Worm (Caenorhabditis elegans) whole organism, early embryonic: Measurements from ENCODE around the gene F11A5.13.

ENCODE experiments used
- B0310.2 ChIP-seq: sonication (generic microtip); optimal IDR thresholded peaks from 2 replicates; lab custom pipeline; 2016; ENCODE audit warnings: mild to moderate bottlenecking, missing genetic modification characterization, missing compliant biosample characterization
- F13C5.2 ChIP-seq: sonication (generic microtip); optimal IDR thresholded peaks from 2 replicates; lab custom pipeline; 2017; ENCODE audit warnings: mild to moderate bottlenecking, missing genetic modification characterization, inconsistent platforms, missing compliant biosample characterization
- aly-1 ChIP-seq: sonication (generic microtip); optimal IDR thresholded peaks from 2 replicates; lab custom pipeline; 2016; ENCODE audit warnings: missing genetic modification characterization, missing compliant biosample characterization
- ama-1 ChIP-seq: fragments of 150-350 bp; optimal IDR thresholded peaks from 2 replicates; lab custom pipeline; 2014
- ceh-13 ChIP-seq: fragments of 200-800 bp; sonication (Bioruptor generic); optimal IDR thresholded peaks from 2 replicates; lab custom pipeline; 2018; ENCODE audit warnings: mild to moderate bottlenecking, missing genetic modification characterization, missing compliant biosample characterization
- ceh-36 ChIP-seq: sonication (generic microtip); optimal IDR thresholded peaks from 2 replicates; lab custom pipeline; 2016; ENCODE audit warnings: missing genetic modification characterization, inconsistent platforms, missing compliant biosample characterization
- ets-7 ChIP-seq: sonication (generic microtip); optimal IDR thresholded peaks from 2 replicates; lab custom pipeline; 2016; ENCODE audit warnings: missing genotype, missing genetic modification characterization, missing compliant biosample characterization
- flt-1 ChIP-seq: fragments of 200-800 bp; sonication (Bioruptor generic); IDR thresholded peaks from 2 replicates; pipeline ENCODE4 v1.3.6; 2022; ENCODE audit warnings: missing genetic modification characterization, missing compliant biosample characterization
- hmbx-1 ChIP-seq: sonication (generic microtip); optimal IDR thresholded peaks from 2 replicates; lab custom pipeline; 2016; ENCODE audit warnings: mild to moderate bottlenecking, missing genetic modification characterization, missing compliant biosample characterization
- hmg-4 ChIP-seq: fragments of 200-800 bp; sonication (Bioruptor generic); optimal IDR thresholded peaks from 2 replicates; lab custom pipeline; 2018; ENCODE audit warnings: mild to moderate bottlenecking, missing genetic modification characterization, missing compliant biosample characterization
- hnd-1 ChIP-seq: sonication (generic microtip); optimal IDR thresholded peaks from 2 replicates; lab custom pipeline; 2016; ENCODE audit warnings: missing genetic modification characterization, missing compliant biosample characterization
- pes-1 ChIP-seq: fragments of 200-800 bp; sonication (Bioruptor generic); IDR thresholded peaks from 2 replicates; pipeline ENCODE4 v1.3.6; 2022; ENCODE audit warnings: missing genetic modification reagents, missing genetic modification characterization, missing compliant biosample characterization
- scrt-1 ChIP-seq: fragments of 200-800 bp; sonication (Bioruptor generic); IDR thresholded peaks from 2 replicates; pipeline ENCODE4 v1.3.6; 2022; ENCODE audit warnings: missing genetic modification characterization, missing compliant biosample characterization
- sea-1 ChIP-seq: fragments of 200-800 bp; sonication (Bioruptor generic); conservative IDR thresholded peaks from 2 replicates; pipeline ENCODE4 v1.3.6; 2022; ENCODE audit warnings: missing genetic modification characterization, missing compliant biosample characterization
- tbx-11 ChIP-seq: fragments of 200-800 bp; sonication (Bioruptor generic); IDR thresholded peaks from 2 replicates; pipeline ENCODE4 v1.3.6; 2022; ENCODE audit warnings: missing genetic modification characterization, missing compliant biosample characterization
- tbx-37 ChIP-seq: fragments of 200-800 bp; sonication (Bioruptor generic); conservative IDR thresholded peaks from 2 replicates; pipeline ENCODE4 v1.3.6; 2022; ENCODE audit warnings: missing genetic modification reagents, missing genetic modification characterization, missing compliant biosample characterization
- tra-4 ChIP-seq: sonication (generic microtip); optimal IDR thresholded peaks from 2 replicates; lab custom pipeline; 2017; ENCODE audit warnings: missing genetic modification characterization, missing compliant biosample characterization

F11A5.13 gene

ce11 chrV:16202618-16203017 lies 23.9 kb downstream of the F11A5.13 start, which contains the start of gene F11A5.18:
TSS of gene F11A5.18 (plus strand) at chrV:16202918.
- TF ChIP-seq ama-1 (lab: Kevin White, UChicago) (no peak), ceh-13 (GFP tag; lab: Kevin White, UChicago) (no peak), aly-1 (no peak), scrt-1 (GFP tag; lab: Robert Waterston, UW) (no peak), pes-1 (GFP tag; lab: Robert Waterston, UW) (no peak), hmbx-1 (no peak), F13C5.2 (no peak), sea-1 (GFP tag; lab: Robert Waterston, UW) (no peak)

ce11 chrV:16201730-16202129 lies 24.8 kb downstream of the F11A5.13 start, which contains the start of gene F11A5.17:
TSS of gene F11A5.17 (plus strand) at chrV:16202030.
- TF ChIP-seq aly-1: no peak
- TF ChIP-seq pes-1 (GFP tag; lab: Robert Waterston, UW): no peak
- no peak for TF ChIP-seq tbx-37 (GFP tag; lab: Robert Waterston, UW)
- TF ChIP-seq tbx-11 (GFP tag; lab: Robert Waterston, UW): no peak
- no peak for TF ChIP-seq B0310.2 (tag; lab: Kevin White, UChicago)
- no peak for TF ChIP-seq hmg-4
- no peak for TF ChIP-seq scrt-1 (GFP tag; lab: Robert Waterston, UW)

ce11 chrV:16198016-16198415 lies 28.5 kb downstream of the F11A5.13 start, which contains the start of gene F11A5.5:
TSS of gene F11A5.5 (plus strand) at chrV:16198316.
- TF ChIP-seq tbx-11 (GFP tag; lab: Robert Waterston, UW) (no peak), ceh-36 (no peak), ceh-13 (GFP tag; lab: Kevin White, UChicago) (no peak), scrt-1 (GFP tag; lab: Robert Waterston, UW) (no peak), aly-1 (no peak), B0310.2 (tag; lab: Kevin White, UChicago) (no peak), ama-1 (lab: Kevin White, UChicago) (no peak), hnd-1 (tag; lab: Kevin White, UChicago) (no peak), hmbx-1 (no peak), tra-4 (tag; lab: Kevin White, UChicago) (no peak), hmg-4 (no peak), ets-7 (no peak), flt-1 (GFP tag; lab: Robert Waterston, UW) (no peak), F13C5.2 (no peak), sea-1 (GFP tag; lab: Robert Waterston, UW) (no peak), tbx-37 (GFP tag; lab: Robert Waterston, UW) (no peak), pes-1 (GFP tag; lab: Robert Waterston, UW) (no peak)

ce11 chrV:16195379-16195778 lies 31.1 kb downstream of the F11A5.13 start, which contains the start of gene rabr-3:
TSS of gene rabr-3 (plus strand) at chrV:16195679.
- TF ChIP-seq F13C5.2 (no peak), B0310.2 (tag; lab: Kevin White, UChicago) (no peak), tra-4 (tag; lab: Kevin White, UChicago) (no peak), tbx-37 (GFP tag; lab: Robert Waterston, UW) (no peak), flt-1 (GFP tag; lab: Robert Waterston, UW) (no peak), tbx-11 (GFP tag; lab: Robert Waterston, UW) (no peak), sea-1 (GFP tag; lab: Robert Waterston, UW) (no peak), hnd-1 (tag; lab: Kevin White, UChicago) (no peak), ama-1 (lab: Kevin White, UChicago) (no peak), pes-1 (GFP tag; lab: Robert Waterston, UW) (no peak), scrt-1 (GFP tag; lab: Robert Waterston, UW) (no peak), hmg-4 (no peak), hmbx-1 (no peak), aly-1 (no peak), ets-7 (no peak), ceh-13 (GFP tag; lab: Kevin White, UChicago) (no peak)

- no peak for TF ChIP-seq hnd-1 (tag; lab: Kevin White, UChicago)
- no peak for TF ChIP-seq tra-4 (tag; lab: Kevin White, UChicago)
- TF ChIP-seq B0310.2 (tag; lab: Kevin White, UChicago): no peak
- TF ChIP-seq flt-1 (GFP tag; lab: Robert Waterston, UW): no peak
- TF ChIP-seq pes-1 (GFP tag; lab: Robert Waterston, UW): no peak
- TF ChIP-seq ceh-13 (GFP tag; lab: Kevin White, UChicago): no peak
- TF ChIP-seq ama-1 (lab: Kevin White, UChicago): no peak
- TF ChIP-seq ceh-36: no peak
- no peak for TF ChIP-seq scrt-1 (GFP tag; lab: Robert Waterston, UW)
- TF ChIP-seq ets-7: no peak
- TF ChIP-seq hmg-4: no peak
- TF ChIP-seq tbx-37 (GFP tag; lab: Robert Waterston, UW): no peak
- no peak for TF ChIP-seq sea-1 (GFP tag; lab: Robert Waterston, UW)
- no peak for TF ChIP-seq aly-1
Measured at ce11 chrV:16194639-16195038, 31.8 kb downstream of the F11A5.13 start, which contains the start of gene rabr-4. TSS of gene rabr-4 (plus strand) at chrV:16194939.

ce11 chrV:16192114-16192513 lies 34.4 kb downstream of the F11A5.13 start, which contains the start of gene srh-279:
TSS of gene srh-279 (plus strand) at chrV:16192414.
- TF ChIP-seq hnd-1 (tag; lab: Kevin White, UChicago): no peak
- no peak for TF ChIP-seq tbx-37 (GFP tag; lab: Robert Waterston, UW)
- TF ChIP-seq ceh-36: no peak
- TF ChIP-seq tra-4 (tag; lab: Kevin White, UChicago): no peak
- TF ChIP-seq hmbx-1: no peak
- TF ChIP-seq F13C5.2: no peak
- no peak for TF ChIP-seq B0310.2 (tag; lab: Kevin White, UChicago)
- TF ChIP-seq pes-1 (GFP tag; lab: Robert Waterston, UW): no peak
- no peak for TF ChIP-seq ets-7
- no peak for TF ChIP-seq ceh-13 (GFP tag; lab: Kevin White, UChicago)
- TF ChIP-seq tbx-11 (GFP tag; lab: Robert Waterston, UW): no peak
- TF ChIP-seq hmg-4: no peak

- TF ChIP-seq tbx-11 (GFP tag; lab: Robert Waterston, UW): no peak
- no peak for TF ChIP-seq tbx-37 (GFP tag; lab: Robert Waterston, UW)
- no peak for TF ChIP-seq flt-1 (GFP tag; lab: Robert Waterston, UW)
- TF ChIP-seq pes-1 (GFP tag; lab: Robert Waterston, UW): no peak
- TF ChIP-seq ceh-36: no peak
- TF ChIP-seq ceh-13 (GFP tag; lab: Kevin White, UChicago): no peak
- no peak for TF ChIP-seq scrt-1 (GFP tag; lab: Robert Waterston, UW)
- TF ChIP-seq tra-4 (tag; lab: Kevin White, UChicago): no peak
- no peak for TF ChIP-seq hmbx-1
- TF ChIP-seq hnd-1 (tag; lab: Kevin White, UChicago): no peak
- no peak for TF ChIP-seq ama-1 (lab: Kevin White, UChicago)
- no peak for TF ChIP-seq ets-7
- TF ChIP-seq F13C5.2: no peak
- TF ChIP-seq aly-1: no peak
- no peak for TF ChIP-seq hmg-4
- no peak for TF ChIP-seq sea-1 (GFP tag; lab: Robert Waterston, UW)
- TF ChIP-seq B0310.2 (tag; lab: Kevin White, UChicago): no peak
Measured at ce11 chrV:16190485-16190884, 36.0 kb downstream of the F11A5.13 start, which contains the start of gene srh-281. TSS of gene srh-281 (plus strand) at chrV:16190785.
